Worm (Caenorhabditis elegans): ENCODE results near the gene enu-3.6.

enu-3.6 gene

DNA sequence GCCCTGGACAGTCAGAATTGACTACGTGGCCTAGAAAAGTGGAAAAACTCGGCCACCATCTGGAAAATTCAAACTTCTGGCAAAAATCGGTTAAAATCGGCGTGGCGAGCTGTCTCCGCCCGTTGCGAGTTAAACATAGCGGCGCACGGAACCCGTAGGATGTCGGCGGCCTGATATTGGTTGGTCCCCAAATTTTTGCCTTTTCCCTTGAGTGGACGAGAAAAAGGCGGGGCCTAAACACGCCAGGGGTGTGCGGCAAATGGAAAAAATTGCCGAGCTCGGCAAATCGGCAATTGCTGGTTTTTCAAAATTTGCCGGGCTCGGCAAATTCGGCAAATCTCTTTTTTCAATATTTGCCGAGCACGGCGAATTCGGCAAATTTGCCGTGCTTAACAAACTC, 16.9 kb upstream of the enu-3.6 start (continued):
- TF ChIP-seq lin-54 (GFP tag; optimal IDR thresholded peaks at IDR 0.05) (peak; percentile 45), hmg-1.2 (GFP tag; IDR thresholded peaks at IDR 0.05) (peak; percentile 77), hlh-12 (tag; optimal IDR thresholded peaks at IDR 0.05) (no peak), F55B11.4 (tag; optimal IDR thresholded peaks at IDR 0.05; ENCODE audit: borderline replicate concordance, insufficient read depth) (no peak), snpc-4 (GFP tag; optimal IDR thresholded peaks at IDR 0.05) (peak; percentile 85), snpc-4 (tag; optimal IDR thresholded peaks at IDR 0.05) (peak in 3 of 4 experiments; percentile 83 to 92 (median 88)), F39B2.1 (GFP tag; IDR thresholded peaks at IDR 0.05) (no peak), fkh-3 (tag; optimal IDR thresholded peaks at IDR 0.05) (no peak), F10E7.11 (tag; optimal IDR thresholded peaks at IDR 0.05) (no peak), egl-44 (GFP tag; IDR thresholded peaks at IDR 0.05) (peak; percentile 21; the same call in 1 of the 2 replicates), lsl-1 (GFP tag; optimal IDR thresholded peaks at IDR 0.05) (peak; percentile 58), nhr-27 (tag; optimal IDR thresholded peaks at IDR 0.05) (no peak), aptf-3 (GFP tag; IDR thresholded peaks at IDR 0.05) (0 out of 2 replicates have a peak, but pooled peaks have one; percentile 47)

DNA sequence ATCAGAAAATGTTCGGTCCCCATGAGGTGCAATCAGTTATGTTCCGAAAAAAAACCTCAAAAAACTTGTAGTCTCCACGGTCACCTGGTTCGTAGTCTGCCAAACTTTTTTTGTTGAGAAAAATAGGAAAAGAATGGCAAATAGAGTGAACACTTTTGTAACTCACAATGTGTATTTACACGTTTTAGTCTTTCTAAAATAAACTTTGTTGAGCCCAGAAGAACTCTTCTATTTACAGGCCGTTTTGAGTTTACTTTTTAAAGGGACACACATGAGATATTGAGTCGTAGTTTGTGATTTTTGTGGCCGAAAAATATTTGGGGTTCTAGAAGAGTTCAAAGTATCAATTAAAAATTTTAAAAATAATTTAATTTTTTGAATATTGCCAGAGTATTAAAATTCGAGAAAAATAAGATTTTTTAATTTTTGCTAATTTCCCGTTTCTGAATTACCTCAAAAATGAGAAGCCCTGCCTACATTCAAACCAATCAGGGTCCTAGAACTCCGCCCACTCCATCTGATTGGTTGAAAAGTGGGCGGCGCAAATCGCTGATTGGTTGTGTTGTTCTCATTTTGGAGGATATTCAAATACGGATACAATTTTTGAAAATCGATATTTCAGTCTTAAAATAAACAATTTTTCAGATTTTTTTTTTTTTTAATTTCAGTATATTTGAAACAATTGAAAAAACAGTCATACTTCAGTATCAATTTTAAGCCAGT, 15.6 kb upstream of the enu-3.6 start:
- TF ChIP-seq sptf-2 (GFP tag; optimal IDR thresholded peaks at IDR 0.05) (no peak), pha-4 (tag; optimal IDR thresholded peaks at IDR 0.05) (peak; percentile 28)

DNA sequence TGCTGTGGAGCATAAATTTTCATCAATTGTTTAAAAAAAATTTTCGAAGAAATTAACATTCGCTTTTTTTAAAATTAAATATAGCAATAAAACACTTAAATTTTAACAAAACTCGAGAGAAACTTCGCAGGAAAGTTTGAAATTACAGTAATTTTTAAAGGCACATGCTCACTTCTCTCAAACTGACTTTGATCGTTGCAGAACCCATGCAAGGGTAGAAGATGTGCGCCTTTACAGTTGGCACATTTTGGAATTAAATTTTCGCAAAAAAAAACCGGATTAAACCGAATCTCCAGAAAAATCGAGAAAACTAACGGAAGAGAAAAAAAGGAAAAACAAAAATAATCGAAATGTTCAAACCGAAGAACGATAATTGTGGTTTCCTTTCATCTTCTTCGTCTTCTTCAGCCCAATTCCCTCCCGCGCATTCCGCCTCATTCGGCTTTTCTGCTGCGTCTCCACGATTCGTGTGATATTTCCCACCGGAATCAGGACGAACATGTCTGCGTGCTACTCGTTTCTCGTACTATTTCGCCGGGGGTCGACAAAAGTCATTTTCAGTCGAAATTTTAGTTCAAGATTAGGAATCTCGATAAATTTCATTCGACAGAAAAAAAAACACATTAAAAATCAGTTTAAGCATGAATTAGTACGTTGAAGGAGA, 13.8 kb upstream of the enu-3.6 start:
- TF ChIP-seq gei-17 (GFP tag; optimal IDR thresholded peaks at IDR 0.05) (no peak), ceh-91 (GFP tag; IDR thresholded peaks at IDR 0.05) (no peak), pha-4 (tag; optimal IDR thresholded peaks at IDR 0.05) (no peak), hlh-26 (GFP tag; conservative IDR thresholded peaks at IDR 0.05) (no peak), lir-1 (GFP tag; conservative IDR thresholded peaks at IDR 0.05) (0 out of 2 replicates have a peak, but pooled peaks have one; percentile 28), cebp-2 (GFP tag; IDR thresholded peaks at IDR 0.05) (no peak), dpff-1 (tag; optimal IDR thresholded peaks at IDR 0.05) (no peak), sea-2 (GFP tag; IDR thresholded peaks at IDR 0.05) (no peak), F57C9.4 (tag; optimal IDR thresholded peaks at IDR 0.05) (no peak), K12H6.12 (tag; optimal IDR thresholded peaks at IDR 0.05) (no peak), ceh-40 (GFP tag; IDR thresholded peaks at IDR 0.05) (no peak), madf-8 (GFP tag; conservative IDR thresholded peaks at IDR 0.05) (peak; percentile 19; the same call in 1 of the 2 replicates), ztf-22 (GFP tag; optimal IDR thresholded peaks at IDR 0.05) (no peak), F10E7.11 (tag; optimal IDR thresholded peaks at IDR 0.05) (no peak), snpc-1.1 (tag; optimal IDR thresholded peaks at IDR 0.05; ENCODE audit: insufficient read depth) (no peak), let-526 (GFP tag; IDR thresholded peaks at IDR 0.05) (no peak), die-1 (tag; optimal IDR thresholded peaks at IDR 0.05) (no peak), bed-2 (GFP tag; IDR thresholded peaks at IDR 0.05) (no peak), repo-1 (tag; optimal IDR thresholded peaks at IDR 0.05) (peak; percentile 10), nfya-2 (GFP tag; IDR thresholded peaks at IDR 0.05) (no peak), nhr-90 (tag; optimal IDR thresholded peaks at IDR 0.05) (no peak), tbp1 (GFP tag; optimal IDR thresholded peaks at IDR 0.05) (no peak), attf-3 (GFP tag; conservative IDR thresholded peaks at IDR 0.05) (no peak), T26A5.8 (tag; optimal IDR thresholded peaks at IDR 0.05) (no peak), snpc-4 (GFP tag; optimal IDR thresholded peaks at IDR 0.05) (no peak), snpc-4 (tag; optimal IDR thresholded peaks at IDR 0.05) (no peak), ztf-3 (GFP tag; optimal IDR thresholded peaks at IDR 0.05) (no peak), ztf-6 (GFP tag; IDR thresholded peaks at IDR 0.05) (no peak), attf-6 (GFP tag; IDR thresholded peaks at IDR 0.05) (no peak), rpc-1 (optimal IDR thresholded peaks at IDR 0.05) (no peak), rpc-1 (tag; optimal IDR thresholded peaks at IDR 0.05) (no peak), xnd-1 (tag; optimal IDR thresholded peaks at IDR 0.05) (peak; percentile 9), Y79H2A.3 (GFP tag; conservative IDR thresholded peaks at IDR 0.05) (no peak)
